Fruit fly (Drosophila melanogaster) S2 (cell line): ENCODE data around the gene CG32564.

ENCODE experiments used
- CG8478 ChIP-seq: fragments of >200 bp; optimal IDR thresholded peaks from 2 replicates; lab custom pipeline; 2018
- CTCF ChIP-seq, 2 experiments: fragments of >200 bp; optimal IDR thresholded peaks; 2 replicates each; lab custom pipeline; 2018

The CG32564 gene

dm6 chrX:17225972-17226680, 19.9 kb downstream of the CG32564 start:
- TF ChIP-seq CG8478 (lab: Kevin White, UChicago) (no peak), CTCF (optimal IDR thresholded peaks at IDR 0.05; lab: Kevin White, UChicago) (no peak)

dm6 chrX:17226681-17227019, 20.4 kb downstream of the CG32564 start, which contains the start of gene CG10598:
TSS of gene CG10598 (minus strand) at chrX:17226867.
- no peak for TF ChIP-seq CG8478 (lab: Kevin White, UChicago)
- TF ChIP-seq CTCF (optimal IDR thresholded peaks at IDR 0.05; lab: Kevin White, UChicago), result no peak

- TF ChIP-seq CG8478 (lab: Kevin White, UChicago) (no peak), CTCF (optimal IDR thresholded peaks at IDR 0.05; lab: Kevin White, UChicago) (no peak)
Measured at dm6 chrX:17227462-17227861, 21.3 kb downstream of the CG32564 start.

dm6 chrX:17229475-17230169, 23.4 kb downstream of the CG32564 start:
- TF ChIP-seq CG8478 (lab: Kevin White, UChicago) (no peak), CTCF (optimal IDR thresholded peaks at IDR 0.05; lab: Kevin White, UChicago) (peak; percentile 51 to 62)

dm6 chrX:17230944-17231343, 24.7 kb downstream of the CG32564 start, which contains the start of gene CG10597:
TSS of gene CG10597 (minus strand) at chrX:17231044.
- TF ChIP-seq CTCF (optimal IDR thresholded peaks at IDR 0.05; lab: Kevin White, UChicago) (no peak), CG8478 (lab: Kevin White, UChicago) (no peak)

- TF ChIP-seq CG8478 (lab: Kevin White, UChicago) (no peak), CTCF (optimal IDR thresholded peaks at IDR 0.05; lab: Kevin White, UChicago) (no peak)
Measured at dm6 chrX:17232642-17233041, 26.4 kb downstream of the CG32564 start, which contains the start of gene f. TSS of gene f (plus strand) at chrX:17232942.

- TF ChIP-seq CG8478 (lab: Kevin White, UChicago) (no peak), CTCF (optimal IDR thresholded peaks at IDR 0.05; lab: Kevin White, UChicago) (no peak)
Measured at dm6 chrX:17236468-17236867, 30.3 kb downstream of the CG32564 start.

dm6 chrX:17237421-17237820, 31.2 kb downstream of the CG32564 start:
- TF ChIP-seq CG8478 (lab: Kevin White, UChicago) (no peak), CTCF (optimal IDR thresholded peaks at IDR 0.05; lab: Kevin White, UChicago) (no peak)

dm6 chrX:17244854-17245253, 38.6 kb downstream of the CG32564 start, which contains the start of gene CG8915:
TSS of gene CG8915 (minus strand) at chrX:17245001.
- TF ChIP-seq CG8478 (lab: Kevin White, UChicago) (no peak), CTCF (optimal IDR thresholded peaks at IDR 0.05; lab: Kevin White, UChicago) (no peak)

- TF ChIP-seq CG8478 (lab: Kevin White, UChicago) (no peak), CTCF (optimal IDR thresholded peaks at IDR 0.05; lab: Kevin White, UChicago) (no peak)
Measured at dm6 chrX:17246916-17247315, 40.7 kb downstream of the CG32564 start, which contains the start of gene CG42854. TSS of gene CG42854 (minus strand) at chrX:17247016.

dm6 chrX:17249326-17249725, 43.1 kb downstream of the CG32564 start, which contains the start of gene CG8675:
TSS of gene CG8675 (minus strand) at chrX:17249502.
- TF ChIP-seq CG8478 (lab: Kevin White, UChicago) (no peak), CTCF (optimal IDR thresholded peaks at IDR 0.05; lab: Kevin White, UChicago) (peak in 1 of 2 experiments; percentile 48)

dm6 chrX:17254094-17254493, 47.9 kb downstream of the CG32564 start:
- no peak for TF ChIP-seq CTCF (optimal IDR thresholded peaks at IDR 0.05; lab: Kevin White, UChicago)
- TF ChIP-seq CG8478 (lab: Kevin White, UChicago), result no peak

- TF ChIP-seq CTCF (optimal IDR thresholded peaks at IDR 0.05; lab: Kevin White, UChicago), result no peak
- TF ChIP-seq CG8478 (lab: Kevin White, UChicago), result no peak
Measured at dm6 chrX:17255677-17256076, 49.5 kb downstream of the CG32564 start.
